Fruit fly (Drosophila melanogaster) Kc167 (cell line): Measurements from ENCODE around the gene GILT1.

ENCODE experiments used
- Myc ChIP-seq: fragments of >200 bp; optimal IDR thresholded peaks from 2 replicates; lab custom pipeline; 2017; ENCODE audit warnings: missing external identifiers
- Sin3A ChIP-seq: fragments of >200 bp; optimal IDR thresholded peaks from 2 replicates; lab custom pipeline; 2018; ENCODE audit warnings: missing external identifiers
- h ChIP-seq: fragments of >200 bp; optimal IDR thresholded peaks from 3 replicates; lab custom pipeline; 2018; ENCODE audit warnings: missing external identifiers
- insv ChIP-seq: fragments of >200 bp; optimal IDR thresholded peaks from 3 replicates; lab custom pipeline; 2018; ENCODE audit warnings: missing external identifiers
- psq ChIP-seq: fragments of >200 bp; optimal IDR thresholded peaks from 2 replicates; lab custom pipeline; 2017; ENCODE audit warnings: missing external identifiers

dm6 chr3R:13415186-13415585 lies 13.5 kb upstream of the GILT1 start, which contains the start of gene yellow-e:
- no peak for TF ChIP-seq insv
- TF ChIP-seq h (lab: Kevin White, UChicago), result no peak
- no peak for TF ChIP-seq psq
- TF ChIP-seq Myc (lab: Kevin White, UChicago), result no peak
- no peak for TF ChIP-seq Sin3A (lab: Kevin White, UChicago)
